Worm (Caenorhabditis elegans) whole organism, late embryonic: Measurements from ENCODE around the gene K02E11.10.
"Not testable (repeated sequence)": the region's sequence is repeated elsewhere in the genome, so short reads cannot be mapped to it uniquely, and the experiment has no call there.

Source experiments
- F13H6.1 ChIP-seq: sonication (generic microtip); optimal IDR thresholded peaks from 2 replicates; lab custom pipeline; 2016; ENCODE audit warnings: missing genetic modification characterization, missing compliant biosample characterization
- K09A11.1 ChIP-seq: sonication (generic microtip); optimal IDR thresholded peaks from 2 replicates; lab custom pipeline; 2017; ENCODE audit warnings: antibody characterized with exemption, mild to moderate bottlenecking, missing genetic modification characterization, missing compliant biosample characterization; ENCODE audit not compliant: insufficient read depth
- T23F11.4 ChIP-seq: fragments of 200-800 bp; sonication (Bioruptor generic); optimal IDR thresholded peaks from 2 replicates; lab custom pipeline; 2018; ENCODE audit warnings: mild to moderate bottlenecking, missing genetic modification characterization, missing compliant biosample characterization
- Y22D7AL.16 ChIP-seq: sonication (generic microtip); optimal IDR thresholded peaks from 2 replicates; lab custom pipeline; 2016; ENCODE audit warnings: missing genetic modification characterization, missing compliant biosample characterization
- ahr-1 ChIP-seq: sonication (generic microtip); optimal IDR thresholded peaks from 2 replicates; lab custom pipeline; 2016; ENCODE audit warnings: missing genetic modification characterization, missing compliant biosample characterization
- ama-1 ChIP-seq: fragments of 150-350 bp; optimal IDR thresholded peaks from 2 replicates; lab custom pipeline; 2014
- ceh-18 ChIP-seq: sonication (generic microtip); optimal IDR thresholded peaks from 2 replicates; lab custom pipeline; 2016; ENCODE audit warnings: missing genetic modification characterization, missing compliant biosample characterization
- ceh-19 ChIP-seq: fragments of 200-800 bp; sonication (Bioruptor generic); optimal IDR thresholded peaks from 2 replicates; lab custom pipeline; 2018; ENCODE audit warnings: mild to moderate bottlenecking, missing genetic modification characterization, missing compliant biosample characterization
- ceh-2 ChIP-seq: sonication (generic microtip); optimal IDR thresholded peaks from 2 replicates; lab custom pipeline; 2016; ENCODE audit warnings: missing genotype, missing genetic modification characterization, missing compliant biosample characterization
- ceh-22 ChIP-seq: sonication (generic microtip); optimal IDR thresholded peaks from 2 replicates; lab custom pipeline; 2017; ENCODE audit warnings: missing biosample characterization, missing genetic modification characterization
- ceh-24 ChIP-seq: sonication (generic microtip); optimal IDR thresholded peaks from 2 replicates; lab custom pipeline; 2016; ENCODE audit warnings: mild to moderate bottlenecking, missing genetic modification characterization, missing compliant biosample characterization
- ceh-30 ChIP-seq: fragments of 150-350 bp; optimal IDR thresholded peaks from 2 replicates; lab custom pipeline; 2014; ENCODE audit warnings: missing biosample characterization, missing genetic modification characterization
- ceh-45 ChIP-seq: fragments of 200-800 bp; sonication (Bioruptor generic); IDR thresholded peaks from 2 replicates; pipeline ENCODE4 v1.3.6; 2022; ENCODE audit warnings: missing genetic modification reagents, missing genetic modification characterization, missing compliant biosample characterization
- ceh-6 ChIP-seq: fragments of 200-800 bp; sonication (Bioruptor generic); optimal IDR thresholded peaks from 2 replicates; lab custom pipeline; 2018; ENCODE audit warnings: mild to moderate bottlenecking, missing genetic modification characterization, missing compliant biosample characterization
- ceh-9 ChIP-seq: sonication (generic microtip); optimal IDR thresholded peaks from 2 replicates; lab custom pipeline; 2016; ENCODE audit warnings: mild to moderate bottlenecking, missing genetic modification characterization, inconsistent platforms, missing compliant biosample characterization
- che-1 ChIP-seq: sonication (generic microtip); optimal IDR thresholded peaks from 2 replicates; lab custom pipeline; 2016; ENCODE audit warnings: mild to moderate bottlenecking, missing genetic modification characterization, missing compliant biosample characterization
- ets-4 ChIP-seq: sonication (generic microtip); optimal IDR thresholded peaks from 2 replicates; lab custom pipeline; 2016; ENCODE audit warnings: missing genetic modification characterization, missing compliant biosample characterization
- hlh-13 ChIP-seq: fragments of 200-800 bp; sonication (Bioruptor generic); optimal IDR thresholded peaks from 2 replicates; lab custom pipeline; 2018; ENCODE audit warnings: mild to moderate bottlenecking, missing genetic modification characterization, missing compliant biosample characterization
- hlh-15 ChIP-seq: sonication (generic microtip); optimal IDR thresholded peaks from 2 replicates; lab custom pipeline; 2016; ENCODE audit warnings: missing genetic modification characterization, missing compliant biosample characterization
- hlh-30 ChIP-seq: sonication (generic microtip); optimal IDR thresholded peaks from 2 replicates; lab custom pipeline; 2017; ENCODE audit warnings: antibody characterized with exemption, missing genetic modification characterization, missing compliant biosample characterization; ENCODE audit not compliant: insufficient read depth
- hlh-8 ChIP-seq: sonication (generic microtip); optimal IDR thresholded peaks from 2 replicates; lab custom pipeline; 2016; ENCODE audit warnings: missing genotype, missing genetic modification characterization, missing compliant biosample characterization
- lim-6 ChIP-seq: sonication (generic microtip); optimal IDR thresholded peaks from 2 replicates; lab custom pipeline; 2016; ENCODE audit warnings: missing genetic modification characterization, missing compliant biosample characterization
- lin-11 ChIP-seq: fragments of 200-800 bp; sonication (Bioruptor generic); optimal IDR thresholded peaks from 2 replicates; lab custom pipeline; 2018; ENCODE audit warnings: mild to moderate bottlenecking, missing genetic modification characterization, missing compliant biosample characterization
- madf-2 ChIP-seq: sonication (generic microtip); optimal IDR thresholded peaks from 2 replicates; lab custom pipeline; 2017; ENCODE audit warnings: missing genetic modification characterization, missing compliant biosample characterization
- nhr-11 ChIP-seq: fragments of 150-350 bp; optimal IDR thresholded peaks from 2 replicates; lab custom pipeline; 2014; ENCODE audit warnings: missing biosample characterization, missing genetic modification characterization
- npax-4 ChIP-seq: sonication (generic microtip); optimal IDR thresholded peaks from 2 replicates; lab custom pipeline; 2016; ENCODE audit warnings: missing genetic modification characterization, missing compliant biosample characterization
- pax-1 ChIP-seq: fragments of 150-350 bp; optimal IDR thresholded peaks from 2 replicates; lab custom pipeline; 2014; ENCODE audit warnings: missing biosample characterization, missing genetic modification characterization
- pha-2 ChIP-seq: sonication (generic microtip); optimal IDR thresholded peaks from 2 replicates; lab custom pipeline; 2017; ENCODE audit warnings: mild to moderate bottlenecking, missing genetic modification characterization, missing compliant biosample characterization
- pha-4 ChIP-seq: fragments of 150-350 bp; optimal IDR thresholded peaks from 2 replicates; lab custom pipeline; 2018; ENCODE audit warnings: missing biosample characterization, missing genetic modification reagents, missing genetic modification characterization
- pqm-1 ChIP-seq: sonication (generic microtip); optimal IDR thresholded peaks from 2 replicates; lab custom pipeline; 2016; ENCODE audit warnings: missing genetic modification characterization, missing compliant biosample characterization
- pros-1 ChIP-seq: fragments of 150-350 bp; optimal IDR thresholded peaks from 2 replicates; lab custom pipeline; 2014; ENCODE audit warnings: missing biosample characterization, missing genetic modification reagents, missing genetic modification characterization
- rnt-1 ChIP-seq: sonication (generic microtip); optimal IDR thresholded peaks from 2 replicates; lab custom pipeline; 2016; ENCODE audit warnings: missing genetic modification characterization, missing compliant biosample characterization
- sdc-2 ChIP-seq: sonication (generic microtip); optimal IDR thresholded peaks from 2 replicates; lab custom pipeline; 2016; ENCODE audit warnings: missing genotype, missing genetic modification characterization, missing compliant biosample characterization
- sox-2 ChIP-seq: fragments of 200-800 bp; sonication (Bioruptor generic); IDR thresholded peaks from 2 replicates; pipeline ENCODE4 v1.3.6; 2022; ENCODE audit warnings: missing genetic modification reagents, missing genetic modification characterization, missing compliant biosample characterization
- syd-9 ChIP-seq: sonication (generic microtip); optimal IDR thresholded peaks from 2 replicates; lab custom pipeline; 2016; ENCODE audit warnings: mild to moderate bottlenecking, missing genetic modification characterization, moderate library complexity, missing compliant biosample characterization
- unc-55 ChIP-seq: sonication (generic microtip); optimal IDR thresholded peaks from 2 replicates; lab custom pipeline; 2017; ENCODE audit warnings: missing biosample characterization, missing genetic modification reagents, missing genetic modification characterization
- unc-86 ChIP-seq: sonication (generic microtip); optimal IDR thresholded peaks from 2 replicates; lab custom pipeline; 2016; ENCODE audit warnings: missing genetic modification characterization, missing compliant biosample characterization

Gene K02E11.10

ce11 chrV:14282222-14282709 is 41.3 kb upstream of the K02E11.10 start, which contains the start of the genes srt-74 and F40G12.9:
Gene srt-74 (minus strand): TSS chrV:14282322.
Gene F40G12.9 (plus strand): TSS chrV:14282659.
- TF ChIP-seq hlh-15 (no peak), Y22D7AL.16 (no peak), sox-2 (GFP tag; lab: Robert Waterston, UW) (no peak), ceh-22 (tag; lab: Kevin White, UChicago) (no peak), pha-4 (tag; lab: Kevin White, UChicago) (no peak), unc-55 (GFP tag; lab: Kevin White, UChicago) (no peak), npax-4 (no peak)

ce11 chrV:14279777-14280176 is 38.8 kb upstream of the K02E11.10 start, which contains the start of gene srt-33:
Gene srt-33 (minus strand): TSS chrV:14279877.
- TF ChIP-seq ceh-24 (tag; lab: Kevin White, UChicago) (no peak), pha-4 (tag; lab: Kevin White, UChicago) (no peak), che-1 (tag; lab: Kevin White, UChicago) (no peak), sdc-2 (tag; lab: Kevin White, UChicago) (no peak), ets-4 (tag; lab: Kevin White, UChicago) (no peak), hlh-30 (tag; lab: Kevin White, UChicago) (no peak), sox-2 (GFP tag; lab: Robert Waterston, UW) (no peak), ceh-9 (no peak), pqm-1 (tag; lab: Kevin White, UChicago) (no peak), syd-9 (tag; lab: Kevin White, UChicago) (no peak), hlh-13 (no peak), unc-86 (tag; lab: Kevin White, UChicago) (no peak)

- not testable (repeated sequence) for TF ChIP-seq pax-1, unc-86, lim-6 (tag; lab: Kevin White, UChicago)
These were observed 33.3 kb upstream of the K02E11.10 start, which contains the start of gene F40G12.7 for ce11 chrV:14274268-14274667. Gene F40G12.7 (plus strand): TSS chrV:14274568.

- TF ChIP-seq pax-1 (tag; lab: Kevin White, UChicago) (no peak), rnt-1 (tag; lab: Kevin White, UChicago) (no peak), pros-1 (no peak), F13H6.1 (no peak), ceh-6 (no peak), lin-11 (tag; lab: Kevin White, UChicago) (no peak), ceh-45 (GFP tag; lab: Robert Waterston, UW) (no peak), ceh-30 (tag; lab: Kevin White, UChicago) (no peak), hlh-8 (tag; lab: Kevin White, UChicago) (no peak), nhr-11 (tag; lab: Kevin White, UChicago) (no peak)
These were observed 32.1 kb upstream of the K02E11.10 start, which contains the start of gene F40G12.6 for ce11 chrV:14273019-14273418. Gene F40G12.6 (minus strand): TSS chrV:14273119.

ce11 chrV:14270729-14271128 is 29.8 kb upstream of the K02E11.10 start, which contains the start of gene F40G12.5:
Gene F40G12.5 (minus strand): TSS chrV:14270829.
- TF ChIP-seq T23F11.4 (GFP tag; lab: Kevin White, UChicago): no peak
- TF ChIP-seq ceh-18: no peak
- no peak for TF ChIP-seq ama-1 (lab: Kevin White, UChicago)
- no peak for TF ChIP-seq ceh-19 (GFP tag; lab: Kevin White, UChicago)
- no peak for TF ChIP-seq hlh-15
- TF ChIP-seq pha-2 (tag; lab: Kevin White, UChicago): no peak
- TF ChIP-seq nhr-11 (tag; lab: Kevin White, UChicago): no peak
- no peak for TF ChIP-seq K09A11.1
- no peak for TF ChIP-seq ahr-1 (tag; lab: Kevin White, UChicago)
- no peak for TF ChIP-seq unc-55 (GFP tag; lab: Kevin White, UChicago)
- no peak for TF ChIP-seq madf-2 (tag; lab: Kevin White, UChicago)
- TF ChIP-seq Y22D7AL.16: no peak
- no peak for TF ChIP-seq unc-86 (tag; lab: Kevin White, UChicago)
- TF ChIP-seq pqm-1 (tag; lab: Kevin White, UChicago): no peak
- no peak for TF ChIP-seq sdc-2 (tag; lab: Kevin White, UChicago)
- TF ChIP-seq ceh-2 (tag; lab: Kevin White, UChicago): no peak
- TF ChIP-seq pax-1 (tag; lab: Kevin White, UChicago): no peak
